Fruit fly (Drosophila melanogaster): Measurements from ENCODE around the gene CG10887.
"Not testable (repeated sequence)": the region's sequence is repeated elsewhere in the genome, so short reads cannot be mapped to it uniquely, and the experiment has no call there.

CG10887 gene

DNA sequence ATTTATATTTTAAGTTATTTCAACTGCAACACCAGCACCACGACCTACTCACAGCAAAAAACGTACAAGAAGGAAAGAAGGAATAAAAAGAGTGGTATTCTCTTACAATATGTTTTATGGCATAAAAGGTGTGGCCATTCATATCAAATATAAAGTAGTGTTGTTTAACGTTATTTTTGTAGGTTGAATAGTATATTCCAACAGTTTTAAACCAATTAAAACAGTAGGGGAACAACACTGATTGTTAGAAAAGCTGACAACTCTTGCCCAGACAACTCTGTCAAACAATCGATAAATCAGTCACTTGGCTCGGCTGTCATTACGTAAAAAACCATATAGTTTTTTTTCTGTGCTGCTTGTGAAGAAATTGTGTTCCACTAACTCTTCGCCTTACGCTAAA, at the start of gene CG10887:
CG10887 (plus strand) TSS at position 301 of the 400 bp plus-strand sequence.
- not testable (repeated sequence) for TF ChIP-seq CTCF, CG8478 (optimal IDR thresholded peaks at IDR 0.05)

DNA sequence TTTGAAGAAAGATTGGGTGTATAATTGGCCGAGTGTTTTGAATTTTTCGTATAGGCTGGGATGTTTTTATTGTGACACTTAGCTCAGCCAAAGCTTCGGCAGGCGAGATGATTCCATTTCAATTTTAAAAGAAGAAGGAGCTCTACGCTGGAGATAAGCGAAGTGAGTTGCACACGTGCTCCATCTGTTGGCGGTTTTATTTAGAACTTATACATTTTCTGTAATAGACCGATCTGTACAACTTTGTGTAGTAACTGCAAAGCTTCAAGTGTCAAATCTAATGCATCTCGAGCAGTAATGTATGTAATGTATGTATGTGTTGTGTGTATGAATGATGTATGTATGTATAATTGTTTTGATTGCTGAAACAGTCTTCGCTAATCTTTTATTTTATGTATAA, 48.2 kb upstream of the CG10887 start:
- TF ChIP-seq CG8478 (optimal IDR thresholded peaks at IDR 0.05) = no peak
- TF ChIP-seq CTCF (optimal IDR thresholded peaks at IDR 0.05) = peak; percentile 56

- no peak for TF ChIP-seq CG8478 (optimal IDR thresholded peaks at IDR 0.05)
- TF ChIP-seq CTCF (optimal IDR thresholded peaks at IDR 0.05) = no peak
Measured at dm6 chr3R:20080205-20080604, 34.4 kb upstream of the CG10887 start.

dm6 chr3R:20082350-20082749, 32.3 kb upstream of the CG10887 start, which contains the start of gene Rh3:
Gene Rh3 (minus strand): TSS chr3R:20082450.
- no peak for TF ChIP-seq CG8478 (optimal IDR thresholded peaks at IDR 0.05)
- TF ChIP-seq CTCF (optimal IDR thresholded peaks at IDR 0.05) = no peak

- TF ChIP-seq CG8478 (optimal IDR thresholded peaks at IDR 0.05) (no peak), CTCF (optimal IDR thresholded peaks at IDR 0.05) (no peak)
Measured at dm6 chr3R:20107863-20108262, 6.8 kb upstream of the CG10887 start, which contains the start of gene CG31206. Gene CG31206 (minus strand): TSS chr3R:20107963.

- TF ChIP-seq CG8478 (optimal IDR thresholded peaks at IDR 0.05) (no peak), CTCF (optimal IDR thresholded peaks at IDR 0.05) (no peak)
Measured at dm6 chr3R:20120760-20121159, 6.1 kb downstream of the CG10887 start, which contains the start of gene Gr92a. Gene Gr92a (plus strand): TSS chr3R:20121060.

DNA sequence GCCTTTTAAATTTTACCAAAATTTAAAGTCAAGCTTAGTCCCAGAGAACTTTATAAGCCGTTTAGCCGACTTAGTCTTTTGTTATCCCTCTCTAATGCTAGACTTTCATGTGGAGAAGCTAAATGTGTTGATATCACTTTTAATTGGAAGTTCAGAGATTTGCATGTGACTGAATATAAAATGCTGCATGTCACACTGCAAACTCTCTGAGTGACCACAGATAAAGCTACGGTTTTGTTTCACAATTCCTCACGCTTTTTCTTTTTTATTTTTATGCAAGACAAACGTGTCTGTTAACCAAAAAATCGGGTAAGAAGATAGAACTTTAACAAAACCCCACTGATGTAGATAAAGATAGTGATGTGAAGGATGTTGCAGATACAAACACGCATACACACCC, 9.8 kb downstream of the CG10887 start:
- no peak for TF ChIP-seq CTCF (optimal IDR thresholded peaks at IDR 0.05)
- no peak for TF ChIP-seq CG8478 (optimal IDR thresholded peaks at IDR 0.05)

- TF ChIP-seq CG8478 (optimal IDR thresholded peaks at IDR 0.05) (no peak), CTCF (optimal IDR thresholded peaks at IDR 0.05) (peak; percentile 21 to 38)
Measured at dm6 chr3R:20154657-20155056, 40.0 kb downstream of the CG10887 start.

Measured in S2 (cell line).